Fruit fly (Drosophila melanogaster): ENCODE measurements around the gene Remo.

Gene Remo

dm6 chrX:13273417-13273816, 14.4 kb upstream of the Remo start (continued):
- TF ChIP-seq hkb (optimal IDR thresholded peaks at IDR 0.05) (no peak), hkb (GFP tag; IDR thresholded peaks at IDR 0.05) (0 out of 2 replicates have a peak, but pooled peaks have one; percentile 28), mam (GFP tag; optimal IDR thresholded peaks at IDR 0.05) (peak; percentile 1), tap (tag; optimal IDR thresholded peaks at IDR 0.05) (no peak), CG17612 (GFP tag; IDR thresholded peaks at IDR 0.05) (0 out of 2 replicates have a peak, but pooled peaks have one; percentile 12), ci (GFP tag; IDR thresholded peaks at IDR 0.05) (peak; percentile 54; the same call in 2 of the 3 replicates), CG2712 (tag; optimal IDR thresholded peaks at IDR 0.05) (no peak), Xbp1 (GFP tag; optimal IDR thresholded peaks at IDR 0.05) (peak; percentile 13), toy (GFP tag; IDR thresholded peaks at IDR 0.05) (no peak), Antp (GFP tag; optimal IDR thresholded peaks at IDR 0.05) (peak; percentile 3), Vsx1 (GFP tag; optimal IDR thresholded peaks at IDR 0.05) (no peak), Dbx (GFP tag; IDR thresholded peaks at IDR 0.05) (peak; percentile 14; the same call in 1 of the 3 replicates), pan (optimal IDR thresholded peaks at IDR 0.05) (no peak), pan (GFP tag; optimal IDR thresholded peaks at IDR 0.05 in 1 of 2, IDR thresholded peaks at IDR 0.05 in 1 of 2) (peak in 1 of 2 experiments; percentile 15), sug (tag; optimal IDR thresholded peaks at IDR 0.05) (peak; percentile 15), CG1832 (GFP tag; optimal IDR thresholded peaks at IDR 0.05) (no peak), crol (GFP tag; IDR thresholded peaks at IDR 0.05) (peak; percentile 55), slbo (GFP tag; IDR thresholded peaks at IDR 0.05) (peak; percentile 42; the same call in 1 of the 2 replicates), CG11695 (GFP tag; IDR thresholded peaks at IDR 0.05) (0 out of 3 replicates have a peak, but pooled peaks have one; percentile 37)

dm6 chrX:13274429-13275095, 13.3 kb upstream of the Remo start:
- TF ChIP-seq odd (GFP tag; optimal IDR thresholded peaks at IDR 0.05) (peak; percentile 26), oc (tag; optimal IDR thresholded peaks at IDR 0.05) (peak; percentile 54), Xrp1 (GFP tag; IDR thresholded peaks at IDR 0.05) (peak; percentile 75), caup (GFP tag; optimal IDR thresholded peaks at IDR 0.05; ENCODE audit: severe bottlenecking) (no peak), crp (GFP tag; optimal IDR thresholded peaks at IDR 0.05) (no peak), tio (GFP tag; optimal IDR thresholded peaks at IDR 0.05) (peak; percentile 37), Sox102F (GFP tag; optimal IDR thresholded peaks at IDR 0.05) (peak; percentile 77), CoRest (tag; optimal IDR thresholded peaks at IDR 0.05) (peak; percentile 87), wor (GFP tag; IDR thresholded peaks at IDR 0.05) (peak; percentile 37), dpn (GFP tag; optimal IDR thresholded peaks at IDR 0.05) (peak; percentile 1 to 49), ssp (GFP tag; IDR thresholded peaks at IDR 0.05) (peak; percentile 33), ewg (GFP tag; optimal IDR thresholded peaks at IDR 0.05) (peak; percentile 7), prd (optimal IDR thresholded peaks at IDR 0.05) (no peak), prd (GFP tag; IDR thresholded peaks at IDR 0.05) (peak; percentile 49; the same call in 2 of the 3 replicates), Trl (optimal IDR thresholded peaks at IDR 0.05) (no peak), Trl (GFP tag; optimal IDR thresholded peaks at IDR 0.05) (no peak), CG15514 (GFP tag; optimal IDR thresholded peaks at IDR 0.05) (no peak), CG34422 (GFP tag; IDR thresholded peaks at IDR 0.05) (peak; percentile 37; the same call in 1 of the 3 replicates), Ada2b (GFP tag; IDR thresholded peaks at IDR 0.05) (peak; percentile 19; the same call in 1 of the 2 replicates), Max (GFP tag; optimal IDR thresholded peaks at IDR 0.05) (peak; percentile 20), CG12744 (GFP tag; optimal IDR thresholded peaks at IDR 0.05) (no peak), CG11696 (GFP tag; IDR thresholded peaks at IDR 0.05) (no peak), gem (tag; optimal IDR thresholded peaks at IDR 0.05) (peak; percentile 87), D19A (tag; optimal IDR thresholded peaks at IDR 0.05) (peak; percentile 76), Sry-δ (GFP tag; optimal IDR thresholded peaks at IDR 0.05) (no peak), CG6254 (GFP tag; optimal IDR thresholded peaks at IDR 0.05) (peak; percentile 25), CG7786 (GFP tag; optimal IDR thresholded peaks at IDR 0.05) (no peak), amos (GFP tag; IDR thresholded peaks at IDR 0.05; ENCODE audit: partially characterized antibody) (no peak), zf30C (GFP tag; optimal IDR thresholded peaks at IDR 0.05) (peak; percentile 2), Gug (GFP tag; IDR thresholded peaks at IDR 0.05) (no peak), CG15269 (tag; optimal IDR thresholded peaks at IDR 0.05) (peak; percentile 80)
